Fruit fly (Drosophila melanogaster) whole organism, embryonic: ENCODE results near the gene Sec23.

Experiments
- Atf3 ChIP-seq: fragments of 200-800 bp; sonication (Bioruptor generic); optimal IDR thresholded peaks from 3 replicates; lab custom pipeline; 2016; ENCODE audit warnings: missing biosample characterization, missing genetic modification characterization
- CG10274 ChIP-seq: fragments of 200-800 bp; sonication (Bioruptor generic); optimal IDR thresholded peaks from 3 replicates; lab custom pipeline; 2017; ENCODE audit warnings: missing biosample characterization, mild to moderate bottlenecking, missing genetic modification characterization
- CG11085 ChIP-seq: fragments of 200-800 bp; sonication (Bioruptor generic); IDR thresholded peaks from 2 replicates; pipeline ENCODE4 v1.3.6; 2022; ENCODE audit warnings: missing biosample characterization, missing genetic modification characterization
- CG12391 ChIP-seq: fragments of 200-800 bp; sonication (Bioruptor generic); optimal IDR thresholded peaks from 3 replicates; lab custom pipeline; 2018; ENCODE audit warnings: missing biosample characterization, mild to moderate bottlenecking, missing genetic modification characterization, moderate library complexity
- CG17186 ChIP-seq: fragments of 200-800 bp; sonication (Bioruptor generic); optimal IDR thresholded peaks from 3 replicates; lab custom pipeline; 2017; ENCODE audit warnings: missing biosample characterization, missing genetic modification reagents, missing genetic modification characterization
- CG17829 ChIP-seq: fragments of 200-800 bp; optimal IDR thresholded peaks from 2 replicates; lab custom pipeline; 2019; ENCODE audit warnings: missing biosample characterization, mild to moderate bottlenecking, missing genetic modification characterization, moderate library complexity
- CG18262 ChIP-seq: fragments of 200-800 bp; optimal IDR thresholded peaks from 3 replicates; lab custom pipeline; 2019; ENCODE audit warnings: missing biosample characterization, mild to moderate bottlenecking, missing genetic modification characterization, moderate library complexity
- CG18764 ChIP-seq: fragments of 200-800 bp; sonication (Bioruptor generic); optimal IDR thresholded peaks from 3 replicates; lab custom pipeline; 2016; ENCODE audit warnings: missing biosample characterization, missing genetic modification characterization
- CG31388 ChIP-seq: fragments of 200-800 bp; sonication (Bioruptor generic); optimal IDR thresholded peaks from 2 replicates; lab custom pipeline; 2016; ENCODE audit warnings: missing biosample characterization, missing genetic modification characterization
- CG4328 ChIP-seq: fragments of 200-800 bp; sonication (Bioruptor generic); optimal IDR thresholded peaks from 3 replicates; lab custom pipeline; 2017; ENCODE audit warnings: missing biosample characterization, missing genetic modification reagents, missing genetic modification characterization
- CG6683 ChIP-seq: fragments of 200-800 bp; sonication (Bioruptor generic); optimal IDR thresholded peaks from 2 replicates; lab custom pipeline; 2017; ENCODE audit warnings: missing biosample characterization, mild to moderate bottlenecking, missing genetic modification characterization, missing genetic modification reagents
- Camta ChIP-seq: fragments of 200-800 bp; sonication (Bioruptor generic); optimal IDR thresholded peaks from 2 replicates; lab custom pipeline; 2016; ENCODE audit warnings: missing biosample characterization, missing genetic modification characterization
- Ets65A ChIP-seq: fragments of 200-800 bp; sonication (Bioruptor generic); peaks from one replicate; lab custom pipeline; 2016; ENCODE audit warnings: missing biosample characterization, missing genetic modification characterization
- Fer3 ChIP-seq: fragments of 200-800 bp; sonication (Bioruptor generic); optimal IDR thresholded peaks from 2 replicates; lab custom pipeline; 2018; ENCODE audit warnings: missing biosample characterization, mild to moderate bottlenecking, missing genetic modification characterization, moderate library complexity
- HmgZ ChIP-seq: fragments of 200-800 bp; sonication (Bioruptor generic); optimal IDR thresholded peaks from 2 replicates; lab custom pipeline; 2018; ENCODE audit warnings: missing biosample characterization, mild to moderate bottlenecking, missing genetic modification characterization
- Hr3 ChIP-seq: fragments of 200-800 bp; sonication (Bioruptor generic); optimal IDR thresholded peaks from 3 replicates; lab custom pipeline; 2016; ENCODE audit warnings: missing biosample characterization, missing genetic modification characterization
- Jarid2 ChIP-seq: fragments of 200-800 bp; sonication (Bioruptor generic); optimal IDR thresholded peaks from 3 replicates; lab custom pipeline; 2017; ENCODE audit warnings: mild to moderate bottlenecking, missing biosample characterization, missing genetic modification reagents, missing genetic modification characterization
- MESR4 ChIP-seq: fragments of 200-800 bp; sonication (Bioruptor generic); optimal IDR thresholded peaks from 2 replicates; lab custom pipeline; 2018; ENCODE audit warnings: missing biosample characterization, mild to moderate bottlenecking, missing genetic modification characterization, moderate library complexity
- Mrtf ChIP-seq: fragments of 200-800 bp; sonication (Bioruptor generic); IDR thresholded peaks from 3 replicates; pipeline ENCODE4 v1.3.6; 2022; ENCODE audit warnings: missing biosample characterization, missing genetic modification characterization
- Poxn ChIP-seq: fragments of 200-800 bp; sonication (Bioruptor generic); IDR thresholded peaks from 2 replicates; pipeline ENCODE4 v1.3.6; 2022; ENCODE audit warnings: missing biosample characterization, missing genetic modification characterization
- Scr ChIP-seq: fragments of 200-800 bp; sonication (Bioruptor generic); IDR thresholded peaks from 2 replicates; pipeline ENCODE4 v1.3.6; 2022; ENCODE audit warnings: missing biosample characterization, missing genetic modification characterization; ENCODE audit not compliant: partially characterized antibody
- amos ChIP-seq: fragments of 200-800 bp; sonication (Bioruptor generic); IDR thresholded peaks from 2 replicates; pipeline ENCODE4 v1.3.6; 2022; ENCODE audit warnings: missing biosample characterization, missing genetic modification characterization; ENCODE audit not compliant: partially characterized antibody
- ase ChIP-seq: fragments of 200-800 bp; sonication (Bioruptor generic); IDR thresholded peaks from 3 replicates; pipeline ENCODE4 v1.3.6; 2022; ENCODE audit warnings: missing biosample characterization, missing genetic modification characterization
- bab2 ChIP-seq: fragments of 200-800 bp; sonication (Bioruptor generic); optimal IDR thresholded peaks from 2 replicates; lab custom pipeline; 2016; ENCODE audit warnings: missing biosample characterization, missing genetic modification characterization
- bbx ChIP-seq: fragments of 200-800 bp; sonication (Bioruptor generic); IDR thresholded peaks from 2 replicates; pipeline ENCODE4 v1.3.6; 2022; ENCODE audit warnings: missing biosample characterization, missing genetic modification characterization; ENCODE audit not compliant: partially characterized antibody
- btn ChIP-seq: fragments of 200-800 bp; sonication (Bioruptor generic); optimal IDR thresholded peaks from 2 replicates; lab custom pipeline; 2016; ENCODE audit warnings: missing biosample characterization, missing genetic modification characterization
- cad ChIP-seq: fragments of >200 bp; optimal IDR thresholded peaks from 2 replicates; lab custom pipeline; 2017; ENCODE audit warnings: missing biosample characterization, missing genetic modification characterization
- chm ChIP-seq: fragments of 200-800 bp; sonication (Bioruptor generic); IDR thresholded peaks from 2 replicates; pipeline ENCODE4 v1.3.6; 2022; ENCODE audit warnings: missing biosample characterization, missing genetic modification characterization
- emc ChIP-seq: fragments of 200-800 bp; sonication (Bioruptor generic); optimal IDR thresholded peaks from 2 replicates; lab custom pipeline; 2016; ENCODE audit warnings: missing biosample characterization, missing genetic modification characterization
- exex ChIP-seq: fragments of 200-800 bp; sonication (Bioruptor generic); optimal IDR thresholded peaks from 4 replicates; lab custom pipeline; 2018; ENCODE audit warnings: missing biosample characterization, mild to moderate bottlenecking, missing genetic modification characterization, moderate library complexity
- lab ChIP-seq: fragments of 200-800 bp; sonication (Bioruptor generic); optimal IDR thresholded peaks from 3 replicates; lab custom pipeline; 2017; ENCODE audit warnings: missing biosample characterization, missing genetic modification characterization, mild to moderate bottlenecking, moderate library complexity, missing genetic modification reagents
- lbe ChIP-seq: fragments of 200-800 bp; sonication (Bioruptor generic); optimal IDR thresholded peaks from 2 replicates; lab custom pipeline; 2016; ENCODE audit warnings: missing biosample characterization, mild to moderate bottlenecking, missing genetic modification characterization
- otp ChIP-seq: fragments of 200-800 bp; sonication (Bioruptor generic); IDR thresholded peaks from 3 replicates; pipeline ENCODE4, ENCODE4 v1.3.6; 2022; ENCODE audit warnings: missing biosample characterization, missing genetic modification characterization
- pan ChIP-seq, 4 experiments: fragments of >200 bp in 3 of 4; fragments of 200-800 bp in 1 of 4; sonication (Bioruptor generic) in 1 of 4; optimal IDR thresholded peaks in 3 of 4; IDR thresholded peaks in 1 of 4; 2 replicates each; pipeline versions ENCODE4 v1.3.6 to Lab custom; 2017 to 2022; ENCODE audit warnings: missing biosample characterization in 2 of 4, missing genetic modification characterization in 2 of 4, mixed read lengths in 1 of 4
- pb ChIP-seq: fragments of 200-800 bp; sonication (Bioruptor generic); optimal IDR thresholded peaks from 3 replicates; lab custom pipeline; 2016; ENCODE audit warnings: missing biosample characterization, missing genetic modification characterization
- phol ChIP-seq: fragments of 200-800 bp; sonication (Bioruptor generic); optimal IDR thresholded peaks from 3 replicates; lab custom pipeline; 2018; ENCODE audit warnings: missing biosample characterization, mild to moderate bottlenecking, missing genetic modification characterization, moderate library complexity
- pita ChIP-seq: fragments of 200-800 bp; sonication (Bioruptor generic); optimal IDR thresholded peaks from 2 replicates; lab custom pipeline; 2017; ENCODE audit warnings: missing biosample characterization, mild to moderate bottlenecking, missing genetic modification characterization
- slbo ChIP-seq: fragments of 200-800 bp; sonication (Bioruptor generic); IDR thresholded peaks from 2 replicates; pipeline ENCODE4 v1.3.6; 2022; ENCODE audit warnings: missing biosample characterization, missing genetic modification characterization
- so ChIP-seq: fragments of 200-800 bp; sonication (Bioruptor generic); IDR thresholded peaks from 3 replicates; pipeline ENCODE4 v1.3.6; 2022; ENCODE audit warnings: missing biosample characterization, missing genetic modification characterization
- tin ChIP-seq: fragments of 200-800 bp; sonication (Bioruptor generic); optimal IDR thresholded peaks from 3 replicates; lab custom pipeline; 2016; ENCODE audit warnings: missing biosample characterization, missing genetic modification characterization
- twi ChIP-seq: fragments of 200-800 bp; optimal IDR thresholded peaks from 2 replicates; lab custom pipeline; 2019; ENCODE audit warnings: missing biosample characterization, mild to moderate bottlenecking, missing genetic modification characterization, moderate library complexity
- vnd ChIP-seq: fragments of 200-800 bp; sonication (Bioruptor generic); IDR thresholded peaks from 3 replicates; pipeline ENCODE4 v1.3.6; 2022; ENCODE audit warnings: missing biosample characterization, missing genetic modification characterization; ENCODE audit not compliant: partially characterized antibody
- wek ChIP-seq: fragments of 200-800 bp; sonication (Bioruptor generic); optimal IDR thresholded peaks from 3 replicates; lab custom pipeline; 2018; ENCODE audit warnings: missing biosample characterization, mild to moderate bottlenecking, missing genetic modification characterization, moderate library complexity
- yki ChIP-seq: fragments of >200 bp; optimal IDR thresholded peaks from 3 replicates; lab custom pipeline; 2018
- zen ChIP-seq: fragments of 200-800 bp; sonication (Bioruptor generic); optimal IDR thresholded peaks from 3 replicates; lab custom pipeline; 2018; ENCODE audit warnings: missing biosample characterization, mild to moderate bottlenecking, missing genetic modification characterization, moderate library complexity
- zfh1 ChIP-seq: fragments of 200-800 bp; sonication (Bioruptor generic); IDR thresholded peaks from 3 replicates; pipeline ENCODE4 v1.3.6; 2022; ENCODE audit warnings: missing biosample characterization, missing genetic modification characterization

Gene Sec23

dm6 chr3R:5633437-5633836 lies 15.4 kb upstream of the Sec23 start, which contains the start of gene CG12171 (continued):
- TF ChIP-seq pita (GFP tag; lab: Kevin White, UChicago) (no peak), amos (GFP tag; lab: Robert Waterston, UW) (peak; percentile 52), HmgZ (tag; lab: Kevin White, UChicago) (peak; percentile 13), Ets65A (peak; percentile 41), vnd (GFP tag; lab: Robert Waterston, UW) (peak; percentile 49; the same call in 1 of the 3 replicates), exex (peak; percentile 88)

DNA sequence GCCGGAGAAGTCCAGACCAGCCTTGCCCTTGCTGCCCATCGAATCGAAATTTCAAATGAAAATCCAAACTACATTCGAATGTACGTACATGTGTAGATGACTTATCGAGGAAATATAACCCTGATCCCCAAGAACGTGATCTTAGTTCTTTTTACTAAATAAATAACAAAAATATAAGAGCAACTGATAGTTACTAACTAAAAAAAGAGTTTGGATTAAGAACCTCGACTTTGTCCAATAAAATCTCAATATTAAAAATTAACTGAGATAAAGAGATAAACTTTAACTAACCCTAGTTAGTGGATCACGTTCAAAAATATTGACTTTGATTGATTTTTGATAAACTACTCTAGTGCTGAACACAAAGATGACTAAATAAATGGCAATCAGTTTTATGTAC lies 13.3 kb upstream of the Sec23 start, which contains the start of gene CG31546:
Gene CG31546, minus strand, starts transcription at position 101 of the 400 bp plus-strand sequence.
- TF ChIP-seq otp (GFP tag; lab: Robert Waterston, UW), result no peak
- no peak for TF ChIP-seq lab
- no peak for TF ChIP-seq twi (tag; lab: Kevin White, UChicago)
- no peak for TF ChIP-seq Jarid2
- no peak for TF ChIP-seq CG4328 (GFP tag; lab: Kevin White, UChicago)
- TF ChIP-seq Poxn (GFP tag; lab: Robert Waterston, UW), result no peak
- no peak for TF ChIP-seq chm (GFP tag; lab: Robert Waterston, UW)
- no peak for TF ChIP-seq CG10274 (GFP tag; lab: Kevin White, UChicago)
- no peak for TF ChIP-seq slbo (GFP tag; lab: Robert Waterston, UW)
- no peak for TF ChIP-seq CG6683 (GFP tag; lab: Kevin White, UChicago)
- TF ChIP-seq ase (GFP tag; lab: Robert Waterston, UW), result no peak
- TF ChIP-seq btn (GFP tag; lab: Kevin White, UChicago), result no peak
- TF ChIP-seq cad, result no peak
- no peak for TF ChIP-seq emc (GFP tag; lab: Kevin White, UChicago)
- no peak for TF ChIP-seq CG17186
- TF ChIP-seq Atf3 (GFP tag; lab: Kevin White, UChicago), result no peak

- TF ChIP-seq MESR4 (GFP tag; lab: Kevin White, UChicago), result peak; percentile 94
- peak; percentile 29 for TF ChIP-seq Camta (GFP tag; lab: Kevin White, UChicago)
- peak; percentile 45 for TF ChIP-seq Fer3
- peak; percentile 78 for TF ChIP-seq CG12391 (tag; lab: Kevin White, UChicago)
- TF ChIP-seq zfh1 (GFP tag; lab: Robert Waterston, UW), result 0 out of 3 replicates have a peak, but pooled peaks have one; percentile 43
- TF ChIP-seq CG18262 (tag; lab: Kevin White, UChicago), result peak; percentile 72
- peak; percentile 36 for TF ChIP-seq CG31388
- peak; percentile 33; the same call in 1 of the 3 replicates for TF ChIP-seq so (GFP tag; lab: Robert Waterston, UW)
- TF ChIP-seq pb, result no peak
- peak; percentile 42 for TF ChIP-seq CG18764 (GFP tag; lab: Kevin White, UChicago)
- no peak for TF ChIP-seq yki (lab: Kevin White, UChicago)
- TF ChIP-seq Mrtf (GFP tag; lab: Robert Waterston, UW), result 0 out of 3 replicates have a peak, but pooled peaks have one; percentile 4
- peak; percentile 62 for TF ChIP-seq CG17829 (tag; lab: Kevin White, UChicago)
- TF ChIP-seq slbo (GFP tag; lab: Robert Waterston, UW), result peak; percentile 24; the same call in 1 of the 2 replicates
- peak; percentile 29 for TF ChIP-seq tin (GFP tag; lab: Kevin White, UChicago)
- peak; percentile 5 for TF ChIP-seq bab2 (GFP tag; lab: Kevin White, UChicago)
- no peak for TF ChIP-seq CG11085 (GFP tag; lab: Robert Waterston, UW)
- peak; percentile 60 for TF ChIP-seq phol (tag; lab: Kevin White, UChicago)
- TF ChIP-seq bbx, result no peak
- peak; percentile 22 for TF ChIP-seq lbe (GFP tag; lab: Kevin White, UChicago)
- TF ChIP-seq wek (GFP tag; lab: Kevin White, UChicago), result peak; percentile 91
- peak; percentile 15 for TF ChIP-seq zen (tag; lab: Kevin White, UChicago)
- TF ChIP-seq pan (optimal IDR thresholded peaks at IDR 0.05; lab: Kevin White, UChicago), result no peak
- TF ChIP-seq pan (GFP tag; optimal IDR thresholded peaks at IDR 0.05 in 1 of 2, IDR thresholded peaks at IDR 0.05 in 1 of 2), result peak in 1 of 2 experiments; percentile 48
- peak; percentile 46 for TF ChIP-seq Hr3
- no peak for TF ChIP-seq Scr (GFP tag; lab: Robert Waterston, UW)
These were observed 12.1 kb upstream of the Sec23 start, which contains the start of the genes CG31548 and CG12170 for dm6 chr3R:5636519-5637430. Gene CG31548, minus strand, starts transcription at chr3R:5636852. Gene CG12170, plus strand, starts transcription at chr3R:5637234.
